Fruit fly (Drosophila melanogaster) whole organism, embryonic: Measurements from ENCODE around the gene Rab3GAP1.

Source experiments
- Ada2b ChIP-seq: fragments of 200-800 bp; sonication (Bioruptor generic); IDR thresholded peaks from 2 replicates; pipeline ENCODE4 v1.3.6; 2022; ENCODE audit warnings: missing biosample characterization, missing genetic modification characterization
- Adf1 ChIP-seq: fragments of 200-800 bp; sonication (Bioruptor generic); IDR thresholded peaks from 2 replicates; pipeline ENCODE4 v1.3.6; 2022; ENCODE audit warnings: missing biosample characterization, missing genetic modification characterization
- Awh ChIP-seq: fragments of 200-800 bp; sonication (Bioruptor generic); IDR thresholded peaks from 2 replicates; pipeline ENCODE4, ENCODE4 v1.3.6; 2022; ENCODE audit warnings: missing biosample characterization, missing genetic modification characterization
- Bdp1 ChIP-seq: fragments of 200-800 bp; sonication (Bioruptor generic); optimal IDR thresholded peaks from 3 replicates; lab custom pipeline; 2016; ENCODE audit warnings: missing biosample characterization, missing genetic modification characterization
- CG11504 ChIP-seq: fragments of 200-800 bp; sonication (Bioruptor generic); optimal IDR thresholded peaks from 3 replicates; lab custom pipeline; 2019; ENCODE audit warnings: missing biosample characterization, mild to moderate bottlenecking, missing genetic modification characterization, moderate library complexity
- CG12744 ChIP-seq: fragments of 200-800 bp; sonication (Bioruptor generic); optimal IDR thresholded peaks from 2 replicates; lab custom pipeline; 2016; ENCODE audit warnings: missing biosample characterization, missing genetic modification characterization
- CG12942 ChIP-seq: fragments of 200-800 bp; sonication (Bioruptor generic); optimal IDR thresholded peaks from 3 replicates; lab custom pipeline; 2016; ENCODE audit warnings: missing biosample characterization, missing genetic modification characterization
- CG1529 ChIP-seq: fragments of 200-800 bp; sonication (Bioruptor generic); optimal IDR thresholded peaks from 3 replicates; lab custom pipeline; 2018; ENCODE audit warnings: missing biosample characterization, missing genetic modification characterization
- CG17328 ChIP-seq: fragments of 200-800 bp; sonication (Bioruptor generic); IDR thresholded peaks from 2 replicates; pipeline ENCODE4 v1.3.6; 2022; ENCODE audit warnings: missing biosample characterization, missing genetic modification characterization
- CG17359 ChIP-seq: fragments of 200-800 bp; sonication (Bioruptor generic); optimal IDR thresholded peaks from 3 replicates; lab custom pipeline; 2018; ENCODE audit warnings: missing biosample characterization, mild to moderate bottlenecking, missing genetic modification characterization, moderate library complexity
- CG18764 ChIP-seq: fragments of 200-800 bp; sonication (Bioruptor generic); optimal IDR thresholded peaks from 3 replicates; lab custom pipeline; 2016; ENCODE audit warnings: missing biosample characterization, missing genetic modification characterization
- CG32772 ChIP-seq: fragments of 200-800 bp; sonication (Bioruptor generic); IDR thresholded peaks from 2 replicates; pipeline ENCODE4 v1.3.6; 2022; ENCODE audit warnings: missing biosample characterization, missing genetic modification characterization
- CG3407 ChIP-seq: fragments of 200-800 bp; sonication (Bioruptor generic); optimal IDR thresholded peaks from 2 replicates; lab custom pipeline; 2018; ENCODE audit warnings: missing biosample characterization, mild to moderate bottlenecking, missing genetic modification characterization
- CG4617 ChIP-seq: fragments of 200-800 bp; sonication (Bioruptor generic); optimal IDR thresholded peaks from 3 replicates; lab custom pipeline; 2016; ENCODE audit warnings: missing biosample characterization, missing genetic modification characterization, borderline replicate concordance
- CG4854 ChIP-seq: fragments of 200-800 bp; sonication (Bioruptor generic); optimal IDR thresholded peaks from 2 replicates; lab custom pipeline; 2016; ENCODE audit warnings: missing biosample characterization, missing genetic modification characterization, inconsistent platforms
- CG7372 ChIP-seq: fragments of 200-800 bp; sonication (Bioruptor generic); IDR thresholded peaks from 2 replicates; pipeline ENCODE4 v1.3.6; 2022; ENCODE audit warnings: missing biosample characterization, missing genetic modification characterization
- CG7745 ChIP-seq: fragments of 200-800 bp; sonication (Bioruptor generic); optimal IDR thresholded peaks from 2 replicates; lab custom pipeline; 2018; ENCODE audit warnings: missing biosample characterization, mild to moderate bottlenecking, missing genetic modification characterization, moderate library complexity
- CG8478 ChIP-seq: fragments of >200 bp; optimal IDR thresholded peaks from 2 replicates; lab custom pipeline; 2018
- CG9727 ChIP-seq: fragments of 200-800 bp; sonication (Bioruptor generic); optimal IDR thresholded peaks from 3 replicates; lab custom pipeline; 2017; ENCODE audit warnings: missing biosample characterization, mild to moderate bottlenecking, missing genetic modification characterization
- D19B ChIP-seq: fragments of 200-800 bp; sonication (Bioruptor generic); optimal IDR thresholded peaks from 2 replicates; lab custom pipeline; 2017; ENCODE audit warnings: missing biosample characterization, mild to moderate bottlenecking, missing genetic modification characterization
- HmgZ ChIP-seq: fragments of 200-800 bp; sonication (Bioruptor generic); optimal IDR thresholded peaks from 2 replicates; lab custom pipeline; 2018; ENCODE audit warnings: missing biosample characterization, mild to moderate bottlenecking, missing genetic modification characterization
- Lhr ChIP-seq: fragments of 200-800 bp; sonication (Bioruptor generic); optimal IDR thresholded peaks from 3 replicates; lab custom pipeline; 2017; ENCODE audit warnings: mild to moderate bottlenecking, missing biosample characterization, missing genetic modification reagents, missing genetic modification characterization
- Lpt ChIP-seq: fragments of >200 bp; optimal IDR thresholded peaks from 2 replicates; lab custom pipeline; 2018; ENCODE audit warnings: missing biosample characterization, missing genetic modification characterization
- Mrtf ChIP-seq: fragments of 200-800 bp; sonication (Bioruptor generic); IDR thresholded peaks from 3 replicates; pipeline ENCODE4 v1.3.6; 2022; ENCODE audit warnings: missing biosample characterization, missing genetic modification characterization
- NC2β ChIP-seq: fragments of 200-800 bp; sonication (Bioruptor generic); optimal IDR thresholded peaks from 2 replicates; lab custom pipeline; 2016; ENCODE audit warnings: missing biosample characterization, missing genetic modification characterization
- Optix ChIP-seq: fragments of 200-800 bp; sonication (Bioruptor generic); IDR thresholded peaks from 3 replicates; pipeline ENCODE4 v1.3.6; 2022; ENCODE audit warnings: missing biosample characterization, missing genetic modification characterization
- Side ChIP-seq: fragments of 200-800 bp; sonication (Bioruptor generic); optimal IDR thresholded peaks from 2 replicates; lab custom pipeline; 2016; ENCODE audit warnings: missing biosample characterization, missing genetic modification characterization
- Sox102F ChIP-seq: fragments of 200-800 bp; sonication (Bioruptor generic); optimal IDR thresholded peaks from 2 replicates; lab custom pipeline; 2018; ENCODE audit warnings: missing biosample characterization, mild to moderate bottlenecking, missing genetic modification characterization, moderate library complexity
- Sry-δ ChIP-seq: fragments of 200-800 bp; sonication (Bioruptor generic); optimal IDR thresholded peaks from 2 replicates; lab custom pipeline; 2016; ENCODE audit warnings: missing biosample characterization, missing genetic modification characterization
- Ssrp ChIP-seq: fragments of 200-800 bp; sonication (Bioruptor generic); optimal IDR thresholded peaks from 2 replicates; lab custom pipeline; 2018; ENCODE audit warnings: missing biosample characterization, mild to moderate bottlenecking, missing genetic modification characterization, moderate library complexity
- Xbp1 ChIP-seq: fragments of 200-800 bp; sonication (Bioruptor generic); optimal IDR thresholded peaks from 3 replicates; lab custom pipeline; 2016; ENCODE audit warnings: missing biosample characterization, mild to moderate bottlenecking, missing genetic modification characterization
- ara ChIP-seq: fragments of 200-800 bp; sonication (Bioruptor generic); IDR thresholded peaks from 2 replicates; pipeline ENCODE4 v1.3.6; 2022; ENCODE audit warnings: missing biosample characterization, missing genetic modification characterization
- bbx ChIP-seq: fragments of 200-800 bp; sonication (Bioruptor generic); IDR thresholded peaks from 2 replicates; pipeline ENCODE4 v1.3.6; 2022; ENCODE audit warnings: missing biosample characterization, missing genetic modification characterization; ENCODE audit not compliant: partially characterized antibody
- cato ChIP-seq: fragments of 200-800 bp; sonication (Bioruptor generic); optimal IDR thresholded peaks from 2 replicates; lab custom pipeline; 2016; ENCODE audit warnings: missing biosample characterization, missing genetic modification characterization, borderline replicate concordance
- caup ChIP-seq: fragments of 200-800 bp; sonication (Bioruptor generic); optimal IDR thresholded peaks from 3 replicates; lab custom pipeline; 2017; ENCODE audit warnings: missing biosample characterization, mild to moderate bottlenecking, missing genetic modification characterization, moderate library complexity; ENCODE audit not compliant: severe bottlenecking
- chm ChIP-seq: fragments of 200-800 bp; sonication (Bioruptor generic); IDR thresholded peaks from 2 replicates; pipeline ENCODE4 v1.3.6; 2022; ENCODE audit warnings: missing biosample characterization, missing genetic modification characterization
- croc ChIP-seq: fragments of 200-800 bp; sonication (Bioruptor generic); conservative IDR thresholded peaks from 3 replicates; pipeline ENCODE4 v1.3.6; 2022; ENCODE audit warnings: missing biosample characterization, missing genetic modification characterization
- dati ChIP-seq: fragments of 200-800 bp; sonication (Bioruptor generic); IDR thresholded peaks from 2 replicates; pipeline ENCODE4 v1.3.6; 2022; ENCODE audit warnings: missing biosample characterization, missing genetic modification characterization
- ftz-f1 ChIP-seq: fragments of 200-800 bp; sonication (Bioruptor generic); optimal IDR thresholded peaks from 2 replicates; lab custom pipeline; 2016; ENCODE audit warnings: missing biosample characterization, missing genetic modification characterization
- gsb ChIP-seq: fragments of 200-800 bp; sonication (Bioruptor generic); IDR thresholded peaks from 2 replicates; pipeline ENCODE4 v1.3.6; 2022; ENCODE audit warnings: missing biosample characterization, missing genetic modification characterization
- inv ChIP-seq: fragments of 200-800 bp; sonication (Bioruptor generic); IDR thresholded peaks from 2 replicates; pipeline ENCODE4 v1.3.6; 2022; ENCODE audit warnings: missing biosample characterization, missing genetic modification characterization; ENCODE audit not compliant: partially characterized antibody
- lmd ChIP-seq: fragments of 200-800 bp; sonication (Bioruptor generic); IDR thresholded peaks from 2 replicates; pipeline ENCODE4 v1.3.6; 2022; ENCODE audit warnings: missing biosample characterization, missing genetic modification characterization
- luna ChIP-seq: fragments of 200-800 bp; sonication (Bioruptor generic); optimal IDR thresholded peaks from 2 replicates; lab custom pipeline; 2016; ENCODE audit warnings: missing biosample characterization, missing genetic modification characterization
- nmo ChIP-seq: fragments of 200-800 bp; sonication (Bioruptor generic); optimal IDR thresholded peaks from 2 replicates; lab custom pipeline; 2018; ENCODE audit warnings: missing biosample characterization, mild to moderate bottlenecking, missing genetic modification characterization, moderate library complexity
- oc ChIP-seq: fragments of 200-800 bp; sonication (Bioruptor generic); optimal IDR thresholded peaks from 2 replicates; lab custom pipeline; 2018; ENCODE audit warnings: missing biosample characterization, mild to moderate bottlenecking, missing genetic modification characterization, moderate library complexity
- sima ChIP-seq: fragments of 200-800 bp; sonication (Bioruptor generic); optimal IDR thresholded peaks from 2 replicates; lab custom pipeline; 2016; ENCODE audit warnings: missing biosample characterization, missing genetic modification characterization
- sisA ChIP-seq: fragments of 200-800 bp; sonication (Bioruptor generic); IDR thresholded peaks from 2 replicates; pipeline ENCODE4 v1.3.6; 2022; ENCODE audit warnings: missing biosample characterization, missing genetic modification characterization
- sqz ChIP-seq: fragments of 200-800 bp; sonication (Bioruptor generic); optimal IDR thresholded peaks from 3 replicates; lab custom pipeline; 2018; ENCODE audit warnings: missing biosample characterization, mild to moderate bottlenecking, missing genetic modification characterization
- tin ChIP-seq: fragments of 200-800 bp; sonication (Bioruptor generic); optimal IDR thresholded peaks from 3 replicates; lab custom pipeline; 2016; ENCODE audit warnings: missing biosample characterization, missing genetic modification characterization
- unc-4 ChIP-seq: fragments of 200-800 bp; sonication (Bioruptor generic); IDR thresholded peaks from 2 replicates; pipeline ENCODE4 v1.3.6; 2022; ENCODE audit warnings: missing biosample characterization, missing genetic modification characterization; ENCODE audit not compliant: partially characterized antibody
- wor ChIP-seq: fragments of 200-800 bp; sonication (Bioruptor generic); IDR thresholded peaks from 2 replicates; pipeline ENCODE4 v1.3.6; 2022; ENCODE audit warnings: missing biosample characterization, missing genetic modification characterization
- zen ChIP-seq: fragments of 200-800 bp; sonication (Bioruptor generic); optimal IDR thresholded peaks from 3 replicates; lab custom pipeline; 2018; ENCODE audit warnings: missing biosample characterization, mild to moderate bottlenecking, missing genetic modification characterization, moderate library complexity

The Rab3GAP1 gene

DNA sequence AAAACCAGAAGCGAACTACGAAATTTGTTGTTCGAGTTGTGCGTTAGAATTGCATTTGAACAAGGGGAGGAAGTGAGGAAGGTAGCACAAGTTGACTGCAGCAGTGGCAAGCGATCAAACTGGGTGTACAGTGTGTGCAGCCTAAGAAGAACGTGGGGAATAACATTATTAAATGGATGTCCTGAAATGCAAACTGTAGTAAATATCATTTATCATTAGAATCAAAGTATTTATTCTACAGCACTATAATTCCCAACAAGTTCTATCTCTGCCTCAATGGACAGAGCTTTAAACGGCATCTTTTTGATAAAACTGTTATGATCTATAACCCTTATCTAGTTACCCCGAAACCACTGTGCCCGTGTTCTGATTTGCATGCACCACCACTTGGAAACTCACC lies 35.5 kb upstream of the Rab3GAP1 start:
- TF ChIP-seq Side (GFP tag; lab: Kevin White, UChicago) (no peak), CG4617 (no peak), Lhr (GFP tag; lab: Kevin White, UChicago) (no peak), Ssrp (tag; lab: Kevin White, UChicago) (peak; percentile 52), CG9727 (GFP tag; lab: Kevin White, UChicago) (no peak), Awh (GFP tag; lab: Robert Waterston, UW) (no peak), HmgZ (tag; lab: Kevin White, UChicago) (no peak), sima (no peak), zen (no peak), lmd (GFP tag; lab: Robert Waterston, UW) (no peak; the same call in 1 of the 2 replicates), CG12744 (no peak), cato (GFP tag; lab: Kevin White, UChicago) (no peak), CG8478 (no peak), D19B (GFP tag; lab: Kevin White, UChicago) (no peak), Sry-δ (GFP tag; lab: Kevin White, UChicago) (no peak), CG11504 (tag; lab: Kevin White, UChicago) (peak; percentile 48), ara (GFP tag; lab: Robert Waterston, UW) (no peak), tin (GFP tag; lab: Kevin White, UChicago) (no peak), Sox102F (GFP tag; lab: Kevin White, UChicago) (peak; percentile 68), luna (GFP tag; lab: Kevin White, UChicago) (no peak), ftz-f1 (GFP tag; lab: Kevin White, UChicago) (no peak), CG12942 (GFP tag; lab: Kevin White, UChicago) (no peak), CG7745 (tag; lab: Kevin White, UChicago) (no peak), CG4854 (GFP tag; lab: Kevin White, UChicago) (no peak), oc (peak; percentile 13), dati (GFP tag; lab: Robert Waterston, UW) (no peak), CG32772 (GFP tag; lab: Robert Waterston, UW) (no peak), Xbp1 (peak; percentile 32), CG17328 (GFP tag; lab: Robert Waterston, UW) (peak; percentile 9; the same call in 1 of the 2 replicates), CG17359 (tag; lab: Kevin White, UChicago) (peak; percentile 49), chm (0 out of 2 replicates have a peak, but pooled peaks have one; percentile 55), unc-4 (GFP tag; lab: Robert Waterston, UW) (no peak), CG7372 (GFP tag; lab: Robert Waterston, UW) (no peak), croc (GFP tag; lab: Robert Waterston, UW) (peak; percentile 15; the same call in 1 of the 3 replicates), CG3407 (GFP tag; lab: Kevin White, UChicago) (peak; percentile 30), bbx (GFP tag; lab: Robert Waterston, UW) (no peak), sqz (GFP tag; lab: Kevin White, UChicago) (no peak), nmo (GFP tag; lab: Kevin White, UChicago) (peak; percentile 55), wor (0 out of 2 replicates have a peak, but pooled peaks have one; percentile 36), Mrtf (GFP tag; lab: Robert Waterston, UW) (no peak), Bdp1 (GFP tag; lab: Kevin White, UChicago) (no peak), NC2β (GFP tag; lab: Kevin White, UChicago) (no peak), Adf1 (GFP tag; lab: Robert Waterston, UW) (no peak), Optix (GFP tag; lab: Robert Waterston, UW) (no peak), caup (GFP tag; lab: Kevin White, UChicago) (no peak), sisA (GFP tag; lab: Robert Waterston, UW) (peak; percentile 27; the same call in 1 of the 2 replicates), CG18764 (no peak), Lpt (GFP tag; lab: Kevin White, UChicago) (no peak), gsb (GFP tag; lab: Robert Waterston, UW) (no peak), inv (GFP tag; lab: Robert Waterston, UW) (no peak), Ada2b (GFP tag; lab: Robert Waterston, UW) (no peak), CG1529 (GFP tag; lab: Kevin White, UChicago) (peak; percentile 64)
